Worm (Caenorhabditis elegans) whole organism, early embryonic: ENCODE results near the gene F41H10.4.

ENCODE experiments used
- B0310.2 ChIP-seq: sonication (generic microtip); optimal IDR thresholded peaks from 2 replicates; lab custom pipeline; 2016; ENCODE audit warnings: mild to moderate bottlenecking, missing genetic modification characterization, missing compliant biosample characterization
- F13C5.2 ChIP-seq: sonication (generic microtip); optimal IDR thresholded peaks from 2 replicates; lab custom pipeline; 2017; ENCODE audit warnings: mild to moderate bottlenecking, missing genetic modification characterization, inconsistent platforms, missing compliant biosample characterization
- aly-1 ChIP-seq: sonication (generic microtip); optimal IDR thresholded peaks from 2 replicates; lab custom pipeline; 2016; ENCODE audit warnings: missing genetic modification characterization, missing compliant biosample characterization
- ama-1 ChIP-seq: fragments of 150-350 bp; optimal IDR thresholded peaks from 2 replicates; lab custom pipeline; 2014
- ceh-13 ChIP-seq: fragments of 200-800 bp; sonication (Bioruptor generic); optimal IDR thresholded peaks from 2 replicates; lab custom pipeline; 2018; ENCODE audit warnings: mild to moderate bottlenecking, missing genetic modification characterization, missing compliant biosample characterization
- ceh-36 ChIP-seq: sonication (generic microtip); optimal IDR thresholded peaks from 2 replicates; lab custom pipeline; 2016; ENCODE audit warnings: missing genetic modification characterization, inconsistent platforms, missing compliant biosample characterization
- ets-7 ChIP-seq: sonication (generic microtip); optimal IDR thresholded peaks from 2 replicates; lab custom pipeline; 2016; ENCODE audit warnings: missing genotype, missing genetic modification characterization, missing compliant biosample characterization
- flt-1 ChIP-seq: fragments of 200-800 bp; sonication (Bioruptor generic); IDR thresholded peaks from 2 replicates; pipeline ENCODE4 v1.3.6; 2022; ENCODE audit warnings: missing genetic modification characterization, missing compliant biosample characterization
- hmbx-1 ChIP-seq: sonication (generic microtip); optimal IDR thresholded peaks from 2 replicates; lab custom pipeline; 2016; ENCODE audit warnings: mild to moderate bottlenecking, missing genetic modification characterization, missing compliant biosample characterization
- hmg-4 ChIP-seq: fragments of 200-800 bp; sonication (Bioruptor generic); optimal IDR thresholded peaks from 2 replicates; lab custom pipeline; 2018; ENCODE audit warnings: mild to moderate bottlenecking, missing genetic modification characterization, missing compliant biosample characterization
- hnd-1 ChIP-seq: sonication (generic microtip); optimal IDR thresholded peaks from 2 replicates; lab custom pipeline; 2016; ENCODE audit warnings: missing genetic modification characterization, missing compliant biosample characterization
- pes-1 ChIP-seq: fragments of 200-800 bp; sonication (Bioruptor generic); IDR thresholded peaks from 2 replicates; pipeline ENCODE4 v1.3.6; 2022; ENCODE audit warnings: missing genetic modification reagents, missing genetic modification characterization, missing compliant biosample characterization
- scrt-1 ChIP-seq: fragments of 200-800 bp; sonication (Bioruptor generic); IDR thresholded peaks from 2 replicates; pipeline ENCODE4 v1.3.6; 2022; ENCODE audit warnings: missing genetic modification characterization, missing compliant biosample characterization
- sea-1 ChIP-seq: fragments of 200-800 bp; sonication (Bioruptor generic); conservative IDR thresholded peaks from 2 replicates; pipeline ENCODE4 v1.3.6; 2022; ENCODE audit warnings: missing genetic modification characterization, missing compliant biosample characterization
- tbx-11 ChIP-seq: fragments of 200-800 bp; sonication (Bioruptor generic); IDR thresholded peaks from 2 replicates; pipeline ENCODE4 v1.3.6; 2022; ENCODE audit warnings: missing genetic modification characterization, missing compliant biosample characterization
- tbx-37 ChIP-seq: fragments of 200-800 bp; sonication (Bioruptor generic); conservative IDR thresholded peaks from 2 replicates; pipeline ENCODE4 v1.3.6; 2022; ENCODE audit warnings: missing genetic modification reagents, missing genetic modification characterization, missing compliant biosample characterization
- tra-4 ChIP-seq: sonication (generic microtip); optimal IDR thresholded peaks from 2 replicates; lab custom pipeline; 2017; ENCODE audit warnings: missing genetic modification characterization, missing compliant biosample characterization

The F41H10.4 gene

DNA sequence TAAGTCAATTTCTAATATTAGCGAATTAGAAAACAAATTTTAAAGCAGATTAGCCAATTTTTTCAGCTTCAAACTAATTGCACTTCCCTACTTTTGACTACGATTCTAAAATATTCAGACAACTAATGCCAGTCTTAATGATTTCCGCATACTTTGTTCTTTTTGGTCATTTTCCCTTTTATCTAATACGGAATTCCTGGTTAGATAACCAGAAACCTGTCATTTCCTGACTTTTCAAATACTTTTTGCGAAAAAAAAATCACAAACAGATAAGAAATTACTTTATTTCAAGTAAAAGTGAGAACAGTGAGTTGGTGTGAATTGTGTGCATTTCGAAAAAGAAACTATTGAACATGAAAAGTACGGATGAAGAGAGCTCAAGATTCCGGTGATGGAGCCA lies 15.8 kb downstream of the F41H10.4 start:
- TF ChIP-seq hnd-1: no peak
- TF ChIP-seq B0310.2: no peak
- TF ChIP-seq F13C5.2 (tag; lab: Kevin White, UChicago): no peak
- TF ChIP-seq hmg-4 (GFP tag; lab: Kevin White, UChicago): no peak
- TF ChIP-seq tra-4 (tag; lab: Kevin White, UChicago): no peak
- no peak for TF ChIP-seq tbx-37 (GFP tag; lab: Robert Waterston, UW)
- TF ChIP-seq ama-1 (lab: Kevin White, UChicago): no peak
- no peak for TF ChIP-seq sea-1 (GFP tag; lab: Robert Waterston, UW)
- no peak for TF ChIP-seq ets-7 (tag; lab: Kevin White, UChicago)
- TF ChIP-seq hmbx-1: no peak
- TF ChIP-seq pes-1 (GFP tag; lab: Robert Waterston, UW): no peak
- no peak for TF ChIP-seq ceh-13 (GFP tag; lab: Kevin White, UChicago)
- TF ChIP-seq ceh-36 (tag; lab: Kevin White, UChicago): no peak
- TF ChIP-seq tbx-11: no peak
- no peak for TF ChIP-seq flt-1 (GFP tag; lab: Robert Waterston, UW)
- TF ChIP-seq scrt-1 (GFP tag; lab: Robert Waterston, UW): no peak
- TF ChIP-seq aly-1 (tag; lab: Kevin White, UChicago): no peak

- TF ChIP-seq aly-1 (tag; lab: Kevin White, UChicago) (no peak), hmg-4 (GFP tag; lab: Kevin White, UChicago) (no peak), sea-1 (GFP tag; lab: Robert Waterston, UW) (no peak), pes-1 (GFP tag; lab: Robert Waterston, UW) (no peak), ceh-36 (tag; lab: Kevin White, UChicago) (no peak), ama-1 (lab: Kevin White, UChicago) (no peak), scrt-1 (GFP tag; lab: Robert Waterston, UW) (no peak), tbx-11 (no peak), B0310.2 (no peak), hmbx-1 (no peak), ceh-13 (GFP tag; lab: Kevin White, UChicago) (no peak)
Observed at ce11 chrIV:5381334-5381733, 17.0 kb downstream of the F41H10.4 start, which contains the start of gene F41H10.2. F41H10.2 (plus strand) TSS chrIV:5381634.

DNA sequence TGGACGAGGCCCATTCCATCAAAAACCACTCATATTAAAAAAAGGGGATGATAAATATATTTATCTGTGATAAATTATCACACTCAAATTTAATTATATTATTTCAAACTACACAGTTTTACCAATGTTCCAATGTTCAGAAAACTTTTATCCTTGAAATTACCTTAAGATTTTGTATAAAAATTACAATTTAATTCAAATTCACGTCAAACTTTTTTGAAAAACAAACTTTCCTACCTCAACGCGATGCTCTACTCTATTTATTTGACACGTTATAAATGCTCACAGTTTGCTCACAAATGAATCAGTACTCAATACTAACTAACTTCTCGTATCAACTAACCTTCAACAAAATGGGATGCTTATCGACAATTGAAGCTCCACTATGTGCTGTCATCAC lies 18.2 kb downstream of the F41H10.4 start, which contains the start of gene F41H10.1:
TSS of gene F41H10.1 (plus strand) at position 301 of the 400 bp plus-strand sequence.
- TF ChIP-seq ceh-36 (tag; lab: Kevin White, UChicago): no peak
- TF ChIP-seq hnd-1: no peak
- no peak for TF ChIP-seq pes-1 (GFP tag; lab: Robert Waterston, UW)
- no peak for TF ChIP-seq sea-1 (GFP tag; lab: Robert Waterston, UW)
- no peak for TF ChIP-seq tbx-11
- TF ChIP-seq ceh-13 (GFP tag; lab: Kevin White, UChicago): no peak
- no peak for TF ChIP-seq B0310.2
- TF ChIP-seq ama-1 (lab: Kevin White, UChicago): no peak
- TF ChIP-seq tbx-37 (GFP tag; lab: Robert Waterston, UW): no peak
- TF ChIP-seq aly-1 (tag; lab: Kevin White, UChicago): no peak
- TF ChIP-seq tra-4 (tag; lab: Kevin White, UChicago): no peak

DNA sequence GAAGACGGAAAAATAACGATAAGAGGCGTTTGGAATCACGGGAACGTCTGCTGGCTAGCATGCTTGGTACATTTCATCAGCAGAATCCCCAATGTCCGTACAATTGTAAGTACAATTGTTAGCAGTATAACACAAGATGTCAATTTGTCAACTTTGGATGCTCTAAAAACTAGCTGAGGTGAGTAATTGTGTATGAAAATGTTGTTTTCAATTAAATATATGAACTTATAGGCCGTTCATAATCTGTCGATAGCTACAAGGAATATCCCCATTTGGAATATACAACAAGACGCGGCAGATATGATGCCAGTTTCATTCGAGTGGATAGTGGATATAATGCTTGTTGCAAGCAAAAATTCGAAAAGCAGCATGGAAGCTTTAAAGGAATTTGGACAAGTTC lies 20.7 kb downstream of the F41H10.4 start, which contains the start of gene F41H10.12:
TSS of gene F41H10.12 (plus strand) at position 301 of the 400 bp plus-strand sequence.
- TF ChIP-seq ama-1 (lab: Kevin White, UChicago) (no peak), aly-1 (tag; lab: Kevin White, UChicago) (no peak), tra-4 (tag; lab: Kevin White, UChicago) (no peak), ceh-36 (tag; lab: Kevin White, UChicago) (no peak), ets-7 (tag; lab: Kevin White, UChicago) (no peak), pes-1 (GFP tag; lab: Robert Waterston, UW) (no peak), tbx-11 (no peak), flt-1 (GFP tag; lab: Robert Waterston, UW) (no peak), hmg-4 (GFP tag; lab: Kevin White, UChicago) (no peak), tbx-37 (GFP tag; lab: Robert Waterston, UW) (no peak), B0310.2 (no peak)

DNA sequence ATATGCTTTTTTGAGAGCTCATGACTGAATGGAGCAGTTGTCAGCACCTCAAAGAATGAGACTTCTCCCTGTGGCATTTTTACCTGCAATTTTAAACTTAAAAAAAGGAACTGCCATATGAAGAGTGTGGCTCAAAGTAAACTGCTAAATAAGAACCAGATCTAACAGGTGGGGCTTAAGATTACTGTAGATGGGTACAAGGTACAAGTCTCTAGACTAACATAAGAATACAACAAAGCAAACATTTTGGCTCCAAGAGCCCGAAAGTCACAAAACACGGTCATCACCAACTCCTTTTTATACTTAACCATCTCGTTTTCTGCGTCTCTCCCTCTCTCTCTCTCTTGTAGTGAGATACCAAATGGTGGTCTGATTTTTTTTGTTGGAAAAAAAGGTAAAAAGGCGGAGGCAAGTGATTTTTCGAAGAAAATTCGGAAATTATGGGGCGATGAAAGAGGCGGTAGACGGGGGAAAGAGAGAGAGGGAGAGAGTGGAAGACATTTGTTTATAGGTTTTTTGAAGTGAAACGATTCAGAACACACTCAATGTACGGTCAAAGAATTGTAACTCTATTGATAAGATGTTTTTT lies 24.2 kb downstream of the F41H10.4 start, which contains the start of gene elo-6:
TSS of gene elo-6 (minus strand) at position 83 of the 589 bp plus-strand sequence.
- TF ChIP-seq scrt-1 (GFP tag; lab: Robert Waterston, UW): no peak
- no peak for TF ChIP-seq pes-1 (GFP tag; lab: Robert Waterston, UW)
- TF ChIP-seq tbx-37 (GFP tag; lab: Robert Waterston, UW): no peak
- TF ChIP-seq F13C5.2 (tag; lab: Kevin White, UChicago): no peak
- TF ChIP-seq sea-1 (GFP tag; lab: Robert Waterston, UW): no peak
- no peak for TF ChIP-seq hmbx-1
- TF ChIP-seq ama-1 (lab: Kevin White, UChicago): no peak
- no peak for TF ChIP-seq B0310.2
- TF ChIP-seq ceh-13 (GFP tag; lab: Kevin White, UChicago): no peak
- TF ChIP-seq ceh-36 (tag; lab: Kevin White, UChicago): no peak
- TF ChIP-seq flt-1 (GFP tag; lab: Robert Waterston, UW): no peak
- no peak for TF ChIP-seq hnd-1
- TF ChIP-seq ets-7 (tag; lab: Kevin White, UChicago): no peak
- TF ChIP-seq hmg-4 (GFP tag; lab: Kevin White, UChicago): no peak
- TF ChIP-seq aly-1 (tag; lab: Kevin White, UChicago): no peak
- no peak for TF ChIP-seq tra-4 (tag; lab: Kevin White, UChicago)
- no peak for TF ChIP-seq tbx-11

DNA sequence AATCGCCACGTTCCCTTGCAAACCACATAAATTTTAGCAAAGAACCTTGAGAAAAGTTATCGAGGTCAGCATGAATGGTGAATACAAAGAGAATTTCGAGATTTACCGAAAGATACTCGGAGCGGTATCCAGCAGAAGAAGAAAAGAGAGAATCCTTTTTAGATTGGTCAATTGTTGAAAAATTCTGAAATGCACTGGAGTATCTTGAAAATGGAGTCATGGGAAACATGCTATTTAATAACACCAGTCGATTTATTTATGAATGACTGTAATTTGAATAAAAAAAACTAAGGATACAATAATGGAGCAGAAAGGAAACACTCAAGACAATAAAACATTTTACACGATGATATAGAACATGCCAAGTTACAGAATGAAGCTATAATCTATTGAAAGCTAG lies 25.6 kb downstream of the F41H10.4 start:
- TF ChIP-seq hmg-4 (GFP tag; lab: Kevin White, UChicago) (no peak), hmbx-1 (no peak), B0310.2 (no peak), pes-1 (GFP tag; lab: Robert Waterston, UW) (no peak), ceh-36 (tag; lab: Kevin White, UChicago) (no peak), ceh-13 (GFP tag; lab: Kevin White, UChicago) (no peak), ama-1 (lab: Kevin White, UChicago) (no peak), hnd-1 (no peak), tra-4 (tag; lab: Kevin White, UChicago) (no peak), F13C5.2 (tag; lab: Kevin White, UChicago) (no peak), tbx-37 (GFP tag; lab: Robert Waterston, UW) (no peak), aly-1 (tag; lab: Kevin White, UChicago) (no peak)
